Worm (Caenorhabditis elegans) whole organism, early embryonic: ENCODE data around the gene R08C7.1.

Source experiments
- B0310.2 ChIP-seq: sonication (generic microtip); optimal IDR thresholded peaks from 2 replicates; lab custom pipeline; 2016; ENCODE audit warnings: mild to moderate bottlenecking, missing genetic modification characterization, missing compliant biosample characterization
- F13C5.2 ChIP-seq: sonication (generic microtip); optimal IDR thresholded peaks from 2 replicates; lab custom pipeline; 2017; ENCODE audit warnings: mild to moderate bottlenecking, missing genetic modification characterization, inconsistent platforms, missing compliant biosample characterization
- aly-1 ChIP-seq: sonication (generic microtip); optimal IDR thresholded peaks from 2 replicates; lab custom pipeline; 2016; ENCODE audit warnings: missing genetic modification characterization, missing compliant biosample characterization
- ama-1 ChIP-seq: fragments of 150-350 bp; optimal IDR thresholded peaks from 2 replicates; lab custom pipeline; 2014
- ceh-13 ChIP-seq: fragments of 200-800 bp; sonication (Bioruptor generic); optimal IDR thresholded peaks from 2 replicates; lab custom pipeline; 2018; ENCODE audit warnings: mild to moderate bottlenecking, missing genetic modification characterization, missing compliant biosample characterization
- ceh-36 ChIP-seq: sonication (generic microtip); optimal IDR thresholded peaks from 2 replicates; lab custom pipeline; 2016; ENCODE audit warnings: missing genetic modification characterization, inconsistent platforms, missing compliant biosample characterization
- ets-7 ChIP-seq: sonication (generic microtip); optimal IDR thresholded peaks from 2 replicates; lab custom pipeline; 2016; ENCODE audit warnings: missing genotype, missing genetic modification characterization, missing compliant biosample characterization
- flt-1 ChIP-seq: fragments of 200-800 bp; sonication (Bioruptor generic); IDR thresholded peaks from 2 replicates; pipeline ENCODE4 v1.3.6; 2022; ENCODE audit warnings: missing genetic modification characterization, missing compliant biosample characterization
- hmbx-1 ChIP-seq: sonication (generic microtip); optimal IDR thresholded peaks from 2 replicates; lab custom pipeline; 2016; ENCODE audit warnings: mild to moderate bottlenecking, missing genetic modification characterization, missing compliant biosample characterization
- hmg-4 ChIP-seq: fragments of 200-800 bp; sonication (Bioruptor generic); optimal IDR thresholded peaks from 2 replicates; lab custom pipeline; 2018; ENCODE audit warnings: mild to moderate bottlenecking, missing genetic modification characterization, missing compliant biosample characterization
- hnd-1 ChIP-seq: sonication (generic microtip); optimal IDR thresholded peaks from 2 replicates; lab custom pipeline; 2016; ENCODE audit warnings: missing genetic modification characterization, missing compliant biosample characterization
- pes-1 ChIP-seq: fragments of 200-800 bp; sonication (Bioruptor generic); IDR thresholded peaks from 2 replicates; pipeline ENCODE4 v1.3.6; 2022; ENCODE audit warnings: missing genetic modification reagents, missing genetic modification characterization, missing compliant biosample characterization
- scrt-1 ChIP-seq: fragments of 200-800 bp; sonication (Bioruptor generic); IDR thresholded peaks from 2 replicates; pipeline ENCODE4 v1.3.6; 2022; ENCODE audit warnings: missing genetic modification characterization, missing compliant biosample characterization
- sea-1 ChIP-seq: fragments of 200-800 bp; sonication (Bioruptor generic); conservative IDR thresholded peaks from 2 replicates; pipeline ENCODE4 v1.3.6; 2022; ENCODE audit warnings: missing genetic modification characterization, missing compliant biosample characterization
- tbx-11 ChIP-seq: fragments of 200-800 bp; sonication (Bioruptor generic); IDR thresholded peaks from 2 replicates; pipeline ENCODE4 v1.3.6; 2022; ENCODE audit warnings: missing genetic modification characterization, missing compliant biosample characterization
- tbx-37 ChIP-seq: fragments of 200-800 bp; sonication (Bioruptor generic); conservative IDR thresholded peaks from 2 replicates; pipeline ENCODE4 v1.3.6; 2022; ENCODE audit warnings: missing genetic modification reagents, missing genetic modification characterization, missing compliant biosample characterization
- tra-4 ChIP-seq: sonication (generic microtip); optimal IDR thresholded peaks from 2 replicates; lab custom pipeline; 2017; ENCODE audit warnings: missing genetic modification characterization, missing compliant biosample characterization

The R08C7.1 gene

DNA sequence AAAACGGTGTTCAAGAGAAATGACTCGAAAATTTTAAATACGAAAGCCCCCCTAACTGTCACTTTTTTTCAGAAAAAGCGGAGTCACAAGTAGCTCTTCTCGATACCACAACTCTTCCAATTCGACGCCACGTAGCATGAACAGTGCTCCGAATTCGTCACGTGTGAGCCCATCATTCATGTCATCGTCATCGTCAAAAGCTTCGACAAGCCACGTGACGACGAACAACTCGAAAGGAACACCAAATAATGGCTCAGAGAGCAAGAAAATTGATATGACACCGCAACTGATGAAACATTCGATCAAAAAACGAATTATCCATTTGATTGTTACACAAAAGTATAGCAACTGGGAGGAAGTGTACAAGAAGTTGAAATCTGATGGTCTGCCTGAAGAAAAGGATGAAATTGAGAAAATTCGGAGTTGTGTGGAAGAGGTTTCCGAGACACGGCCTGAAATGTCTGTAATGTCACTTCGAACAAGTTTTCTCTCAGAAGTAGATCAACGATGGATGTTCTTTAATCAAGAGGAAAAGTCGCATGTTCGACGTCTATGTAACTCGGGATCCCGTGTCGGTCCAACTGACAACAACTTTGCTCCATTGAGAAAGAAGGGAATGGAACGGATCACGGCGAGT, 40.2 kb upstream of the R08C7.1 start:
- TF ChIP-seq hnd-1 (no peak), ama-1 (lab: Kevin White, UChicago) (no peak), ets-7 (tag; lab: Kevin White, UChicago) (no peak), flt-1 (GFP tag; lab: Robert Waterston, UW) (no peak), hmg-4 (GFP tag; lab: Kevin White, UChicago) (no peak), tbx-37 (no peak), scrt-1 (no peak), pes-1 (GFP tag; lab: Robert Waterston, UW) (no peak), ceh-13 (GFP tag; lab: Kevin White, UChicago) (no peak)

DNA sequence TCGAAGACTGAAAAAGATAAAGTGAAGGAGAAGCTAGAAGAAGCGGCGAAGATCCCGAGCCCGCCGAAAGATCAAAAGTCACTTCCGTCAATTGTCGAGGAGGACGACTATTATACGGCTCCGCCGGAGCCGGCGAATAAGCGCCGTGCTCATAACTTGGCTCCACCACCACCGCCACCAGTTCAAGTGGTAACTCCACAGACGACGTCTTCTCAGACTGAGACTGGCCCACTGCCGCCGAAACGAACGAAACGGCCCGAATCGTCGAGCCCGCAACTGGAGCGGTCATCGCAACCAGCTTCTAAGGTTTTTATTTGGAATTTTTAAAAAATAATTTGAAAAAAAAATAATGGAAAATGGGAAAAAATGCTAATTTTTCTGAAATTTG, 39.7 kb upstream of the R08C7.1 start:
- 0 out of 2 replicates have a peak, but pooled peaks have one; percentile 5 for TF ChIP-seq scrt-1
- no peak for TF ChIP-seq aly-1 (tag; lab: Kevin White, UChicago)

DNA sequence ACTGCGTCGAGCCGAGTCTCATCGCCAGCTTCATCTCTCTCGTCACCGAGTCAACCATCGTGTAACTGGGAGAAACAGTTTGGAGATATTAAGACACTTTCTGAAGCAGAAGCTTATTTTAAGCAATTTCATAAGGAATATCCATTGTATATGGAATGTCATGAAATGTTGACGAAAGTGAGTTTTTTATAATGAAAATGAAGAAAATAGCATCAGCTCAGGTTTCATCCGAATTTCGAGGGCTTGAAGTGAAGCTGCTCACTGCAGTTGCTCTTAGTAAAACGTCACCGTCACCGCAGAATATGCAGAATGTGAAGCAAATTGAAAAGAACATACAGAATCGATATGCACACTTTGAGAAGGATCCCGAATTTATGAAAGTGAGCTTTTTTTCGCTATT, 38.6 kb upstream of the R08C7.1 start:
- TF ChIP-seq B0310.2 (tag; lab: Kevin White, UChicago) (no peak), flt-1 (GFP tag; lab: Robert Waterston, UW) (no peak), scrt-1 (no peak), tra-4 (tag; lab: Kevin White, UChicago) (no peak), hmbx-1 (no peak), ceh-13 (GFP tag; lab: Kevin White, UChicago) (no peak), hnd-1 (no peak), ama-1 (lab: Kevin White, UChicago) (no peak), pes-1 (GFP tag; lab: Robert Waterston, UW) (no peak), sea-1 (no peak), tbx-37 (no peak), hmg-4 (GFP tag; lab: Kevin White, UChicago) (no peak), ets-7 (tag; lab: Kevin White, UChicago) (no peak), tbx-11 (GFP tag; lab: Robert Waterston, UW) (no peak), ceh-36 (tag; lab: Kevin White, UChicago) (no peak), aly-1 (tag; lab: Kevin White, UChicago) (no peak), F13C5.2 (tag; lab: Kevin White, UChicago) (no peak)

DNA sequence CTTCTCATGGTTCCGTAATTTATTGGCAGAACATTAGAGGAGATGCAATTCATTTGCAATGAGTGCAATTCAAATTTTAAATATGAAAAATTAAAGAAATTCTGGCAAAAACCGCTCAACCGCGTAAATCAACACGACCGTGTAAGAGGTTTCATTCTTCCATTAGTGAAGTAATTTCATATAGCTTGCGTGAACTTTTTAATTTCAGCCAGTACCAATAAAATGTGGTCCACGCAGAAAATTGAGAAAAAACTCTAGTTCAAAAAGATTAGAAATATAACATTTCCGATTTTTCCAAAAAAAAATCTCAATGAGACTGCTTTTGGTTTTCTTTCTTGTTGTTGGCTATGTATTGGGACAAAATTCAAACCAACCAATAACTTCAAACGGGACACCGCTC, 29.6 kb upstream of the R08C7.1 start, which contains the start of gene clec-175:
Gene clec-175 (plus strand): TSS at position 301 of the 400 bp plus-strand sequence.
- no peak for TF ChIP-seq hmg-4 (GFP tag; lab: Kevin White, UChicago)
- TF ChIP-seq sea-1, result no peak
- no peak for TF ChIP-seq aly-1 (tag; lab: Kevin White, UChicago)
- TF ChIP-seq ceh-13 (GFP tag; lab: Kevin White, UChicago), result no peak
- TF ChIP-seq hmbx-1, result no peak
- no peak for TF ChIP-seq ceh-36 (tag; lab: Kevin White, UChicago)
- no peak for TF ChIP-seq tbx-11 (GFP tag; lab: Robert Waterston, UW)
- TF ChIP-seq ama-1 (lab: Kevin White, UChicago), result no peak
- TF ChIP-seq flt-1 (GFP tag; lab: Robert Waterston, UW), result no peak
- no peak for TF ChIP-seq pes-1 (GFP tag; lab: Robert Waterston, UW)
- TF ChIP-seq tra-4 (tag; lab: Kevin White, UChicago), result no peak
- no peak for TF ChIP-seq hnd-1

DNA sequence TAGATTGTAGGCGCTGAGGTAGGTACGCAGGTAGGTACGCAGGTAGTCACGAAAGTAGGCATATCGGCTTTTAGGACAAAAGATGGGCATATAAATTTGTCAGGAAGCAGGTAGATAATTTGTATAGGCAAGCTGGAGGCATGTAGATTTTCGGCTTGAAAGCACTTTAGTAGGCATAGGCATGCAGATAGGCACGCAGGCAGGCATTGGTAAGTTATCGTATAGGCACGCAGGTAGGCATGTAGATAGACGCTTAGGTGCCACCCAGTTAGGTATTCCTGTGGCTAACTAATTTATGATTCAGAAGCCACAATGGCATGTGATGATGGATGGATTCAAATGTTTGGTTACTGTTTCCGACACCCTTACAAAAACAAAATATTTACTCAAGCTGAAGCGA, 28.6 kb upstream of the R08C7.1 start:
- TF ChIP-seq scrt-1, result no peak
- TF ChIP-seq ama-1 (lab: Kevin White, UChicago), result no peak
- TF ChIP-seq hnd-1, result no peak

DNA sequence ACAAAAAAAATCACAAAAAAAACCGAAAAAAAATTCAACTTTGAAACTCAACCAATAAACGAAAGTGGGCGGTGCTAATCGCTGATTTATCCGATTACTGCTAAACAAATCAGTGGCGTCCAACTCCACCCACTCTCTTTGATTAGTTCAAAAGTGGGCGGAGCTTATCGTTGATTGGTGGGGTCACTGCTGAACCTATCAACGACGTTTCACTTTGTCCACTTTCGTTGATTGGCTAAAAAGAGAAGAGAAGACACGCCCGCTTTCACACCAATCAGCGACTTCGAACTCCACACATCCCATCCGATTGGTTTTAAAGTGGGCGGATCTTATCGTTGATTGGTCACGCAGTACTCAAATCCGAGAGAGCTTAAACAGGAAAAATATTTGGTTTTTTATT, 27.8 kb upstream of the R08C7.1 start:
- TF ChIP-seq ets-7 (tag; lab: Kevin White, UChicago), result no peak
- no peak for TF ChIP-seq hmg-4 (GFP tag; lab: Kevin White, UChicago)
- no peak for TF ChIP-seq ceh-13 (GFP tag; lab: Kevin White, UChicago)
- no peak for TF ChIP-seq hmbx-1
- no peak for TF ChIP-seq F13C5.2 (tag; lab: Kevin White, UChicago)
- no peak for TF ChIP-seq B0310.2 (tag; lab: Kevin White, UChicago)
- no peak for TF ChIP-seq tbx-37

DNA sequence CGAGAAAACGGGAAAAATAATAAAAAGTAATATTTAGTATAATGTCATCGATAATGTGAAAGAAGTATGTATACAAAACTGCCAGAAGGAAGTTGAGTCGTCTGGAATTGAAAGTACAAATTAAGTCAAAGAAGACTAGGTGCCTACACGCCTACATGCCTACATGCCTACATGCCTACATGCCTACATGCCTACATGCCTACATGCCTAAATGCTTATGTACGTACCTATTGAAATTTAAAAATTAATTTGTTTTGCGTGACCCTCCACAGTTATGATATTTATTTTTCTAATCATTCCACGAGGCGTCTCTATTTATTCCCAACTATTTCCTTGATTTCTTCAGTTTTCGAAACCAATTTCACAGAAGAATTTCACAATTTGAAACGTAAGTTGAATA, 21.8 kb upstream of the R08C7.1 start, which contains the start of the genes str-185 and R08C7.5:
Gene str-185 (minus strand): TSS at position 101 of the 400 bp plus-strand sequence.
Gene R08C7.5 (plus strand): TSS at position 329 of the 400 bp plus-strand sequence.
- TF ChIP-seq hmg-4 (GFP tag; lab: Kevin White, UChicago) (no peak), hmbx-1 (no peak), tbx-11 (GFP tag; lab: Robert Waterston, UW) (no peak), aly-1 (tag; lab: Kevin White, UChicago) (no peak), ceh-13 (GFP tag; lab: Kevin White, UChicago) (no peak), ets-7 (tag; lab: Kevin White, UChicago) (no peak), flt-1 (GFP tag; lab: Robert Waterston, UW) (no peak), ama-1 (lab: Kevin White, UChicago) (no peak), sea-1 (no peak)

DNA sequence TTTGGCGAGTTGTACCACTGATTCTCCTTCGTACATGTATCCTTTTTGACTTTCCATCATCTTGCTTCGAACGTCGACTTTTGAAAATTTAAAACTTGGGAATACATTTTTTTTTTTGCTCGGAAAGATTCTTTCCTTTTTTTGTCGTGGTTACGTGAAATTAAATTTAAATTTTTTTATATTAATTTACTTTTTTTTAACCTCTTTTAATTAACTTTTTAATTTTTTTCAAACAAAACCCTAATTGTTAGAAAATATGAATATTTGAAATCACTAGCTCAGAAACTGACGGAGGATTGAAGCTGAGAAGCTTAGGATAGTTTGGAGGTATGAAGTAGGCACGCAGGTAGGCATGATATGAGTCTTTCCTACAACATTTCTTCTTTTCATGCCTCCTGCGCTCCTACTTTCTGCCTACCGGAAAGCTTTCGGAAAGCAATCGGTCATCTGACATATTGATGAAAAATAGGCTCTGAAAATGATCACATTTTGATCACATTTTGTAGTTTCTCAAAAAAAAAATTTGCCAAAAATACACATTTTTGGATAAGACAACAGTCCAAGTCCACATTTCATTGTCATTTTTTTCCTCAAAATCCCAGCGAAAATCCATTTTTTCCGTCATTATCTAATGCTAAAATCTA, 17.1 kb upstream of the R08C7.1 start, which contains the start of the genes R08C7.8 and R08C7.4:
Gene R08C7.8 (minus strand): TSS at position 101 of the 644 bp plus-strand sequence.
Gene R08C7.4 (plus strand): TSS at position 594 of the 644 bp plus-strand sequence.
- TF ChIP-seq ama-1 (lab: Kevin White, UChicago), result no peak
- no peak for TF ChIP-seq hmbx-1
- TF ChIP-seq flt-1 (GFP tag; lab: Robert Waterston, UW), result no peak
- no peak for TF ChIP-seq tbx-37
- TF ChIP-seq ceh-36 (tag; lab: Kevin White, UChicago), result no peak
- no peak for TF ChIP-seq ceh-13 (GFP tag; lab: Kevin White, UChicago)
- TF ChIP-seq hnd-1, result no peak
- TF ChIP-seq aly-1 (tag; lab: Kevin White, UChicago), result no peak
- no peak for TF ChIP-seq hmg-4 (GFP tag; lab: Kevin White, UChicago)
- no peak for TF ChIP-seq B0310.2 (tag; lab: Kevin White, UChicago)
- no peak for TF ChIP-seq sea-1
- TF ChIP-seq tra-4 (tag; lab: Kevin White, UChicago), result no peak
- TF ChIP-seq ets-7 (tag; lab: Kevin White, UChicago), result no peak
- no peak for TF ChIP-seq scrt-1
- TF ChIP-seq tbx-11 (GFP tag; lab: Robert Waterston, UW), result no peak
- TF ChIP-seq F13C5.2 (tag; lab: Kevin White, UChicago), result no peak
